Fruit fly (Drosophila melanogaster): Measurements from ENCODE around the gene dpr16.

Gene dpr16

dm6 chr3R:5116425-5116824 lies 34.3 kb upstream of the dpr16 start (continued):
- no peak for TF ChIP-seq CG7928 (GFP tag; optimal IDR thresholded peaks at IDR 0.05)
- peak; percentile 5 for TF ChIP-seq sd (tag; optimal IDR thresholded peaks at IDR 0.05)

dm6 chr3R:5118185-5118584 lies 32.5 kb upstream of the dpr16 start:
- 0 out of 2 replicates have a peak, but pooled peaks have one; percentile 18 for TF ChIP-seq CG4404 (GFP tag; IDR thresholded peaks at IDR 0.05)
- no peak for TF ChIP-seq stc (GFP tag; IDR thresholded peaks at IDR 0.05)
- no peak for TF ChIP-seq Fer3 (tag; optimal IDR thresholded peaks at IDR 0.05)
- TF ChIP-seq gcm (GFP tag; optimal IDR thresholded peaks at IDR 0.05) = peak; percentile 32
- TF ChIP-seq CG9817 (tag; optimal IDR thresholded peaks at IDR 0.05) = no peak
- no peak for TF ChIP-seq ap (GFP tag; IDR thresholded peaks at IDR 0.05)
- no peak for TF ChIP-seq BtbVII (GFP tag; optimal IDR thresholded peaks at IDR 0.05)
- TF ChIP-seq ATbp (GFP tag; optimal IDR thresholded peaks at IDR 0.05) = no peak
- TF ChIP-seq Antp (GFP tag; optimal IDR thresholded peaks at IDR 0.05) = no peak
- TF ChIP-seq run (tag; optimal IDR thresholded peaks at IDR 0.05) = no peak
- TF ChIP-seq CG4820 (GFP tag; optimal IDR thresholded peaks at IDR 0.05) = no peak
- 0 out of 3 replicates have a peak, but pooled peaks have one; percentile 33 for TF ChIP-seq hb (GFP tag; IDR thresholded peaks at IDR 0.05; ENCODE audit: partially characterized antibody)
- no peak for TF ChIP-seq Aef1 (GFP tag; IDR thresholded peaks at IDR 0.05)
- TF ChIP-seq CG6654 (GFP tag; optimal IDR thresholded peaks at IDR 0.05) = no peak
- no peak for TF ChIP-seq mld (GFP tag; IDR thresholded peaks at IDR 0.05; ENCODE audit: partially characterized antibody)
- TF ChIP-seq CG14860 (GFP tag; IDR thresholded peaks at IDR 0.05; ENCODE audit: partially characterized antibody) = no peak
- no peak for TF ChIP-seq slp2 (GFP tag; optimal IDR thresholded peaks at IDR 0.05)
- TF ChIP-seq CG10543 (GFP tag; optimal IDR thresholded peaks at IDR 0.05) = no peak
- no peak for TF ChIP-seq ash1 (GFP tag; optimal IDR thresholded peaks at IDR 0.05)
- no peak for TF ChIP-seq CG11504 (tag; optimal IDR thresholded peaks at IDR 0.05)
- TF ChIP-seq lab (GFP tag; optimal IDR thresholded peaks at IDR 0.05) = no peak
- TF ChIP-seq Med (GFP tag) = peak; percentile 20
- no peak for TF ChIP-seq CG1602 (GFP tag; optimal IDR thresholded peaks at IDR 0.05)
- TF ChIP-seq al (GFP tag; IDR thresholded peaks at IDR 0.05) = no peak
- no peak for TF ChIP-seq pita (GFP tag; optimal IDR thresholded peaks at IDR 0.05)
- no peak for TF ChIP-seq abd-A (tag; optimal IDR thresholded peaks at IDR 0.05)
- peak; percentile 8 for TF ChIP-seq CG1603 (tag; optimal IDR thresholded peaks at IDR 0.05)
- peak; percentile 34; the same call in 1 of the 3 replicates for TF ChIP-seq CG2199 (GFP tag; IDR thresholded peaks at IDR 0.05)
- no peak for TF ChIP-seq HLHmδ (GFP tag; optimal IDR thresholded peaks at IDR 0.05)
- no peak for TF ChIP-seq Optix (GFP tag; IDR thresholded peaks at IDR 0.05)
- TF ChIP-seq Hr3 (GFP tag; optimal IDR thresholded peaks at IDR 0.05) = no peak
- TF ChIP-seq sob (GFP tag; IDR thresholded peaks at IDR 0.05) = no peak
- TF ChIP-seq Hey (tag; optimal IDR thresholded peaks at IDR 0.05) = no peak
- TF ChIP-seq CG17186 (GFP tag; optimal IDR thresholded peaks at IDR 0.05) = no peak
- TF ChIP-seq Dad (GFP tag; optimal IDR thresholded peaks at IDR 0.05) = no peak
- TF ChIP-seq CG3847 (GFP tag; IDR thresholded peaks at IDR 0.05) = no peak

dm6 chr3R:5120461-5121214 lies 30.1 kb upstream of the dpr16 start:
- TF ChIP-seq CG13287 (GFP tag; IDR thresholded peaks at IDR 0.05; ENCODE audit: partially characterized antibody) (no peak), CG5180 (GFP tag; optimal IDR thresholded peaks at IDR 0.05) (no peak), CG13424 (tag; optimal IDR thresholded peaks at IDR 0.05) (peak; percentile 20), sob (GFP tag; IDR thresholded peaks at IDR 0.05) (0 out of 2 replicates have a peak, but pooled peaks have one; percentile 10), row (GFP tag; IDR thresholded peaks at IDR 0.05) (peak; percentile 48; the same call in 2 of the 3 replicates), CG6791 (GFP tag; IDR thresholded peaks at IDR 0.05; ENCODE audit: partially characterized antibody) (no peak), CG2678 (tag; optimal IDR thresholded peaks at IDR 0.05) (peak; percentile 57), D19B (GFP tag; optimal IDR thresholded peaks at IDR 0.05) (no peak), Hmx (GFP tag; optimal IDR thresholded peaks at IDR 0.05) (no peak), CG11695 (GFP tag; IDR thresholded peaks at IDR 0.05) (0 out of 3 replicates have a peak, but pooled peaks have one; percentile 18), exex (tag; optimal IDR thresholded peaks at IDR 0.05) (no peak), vnd (GFP tag; IDR thresholded peaks at IDR 0.05; ENCODE audit: partially characterized antibody) (no peak)

Data from whole organism, embryonic.